Fruit fly (Drosophila melanogaster) whole organism, embryonic: ENCODE results near the gene Iyd.
A peak's percentile ranks its signal among the peaks of the same experiment; 100 is the strongest.

Experiments used
- Ada2b ChIP-seq: fragments of 200-800 bp; sonication (Bioruptor generic); IDR thresholded peaks from 2 replicates; pipeline ENCODE4 v1.3.6; 2022; ENCODE audit warnings: missing biosample characterization, missing genetic modification characterization
- Aef1 ChIP-seq: fragments of 200-800 bp; sonication (Bioruptor generic); IDR thresholded peaks from 3 replicates; pipeline ENCODE4 v1.3.6; 2022; ENCODE audit warnings: missing biosample characterization, missing genetic modification characterization
- CG11456 ChIP-seq: fragments of 200-800 bp; sonication (Bioruptor generic); IDR thresholded peaks from 3 replicates; pipeline ENCODE4 v1.3.6; 2022; ENCODE audit warnings: missing biosample characterization, missing genetic modification characterization
- CG12659 ChIP-seq: fragments of 200-800 bp; sonication (Bioruptor generic); optimal IDR thresholded peaks from 3 replicates; lab custom pipeline; 2017; ENCODE audit warnings: mild to moderate bottlenecking, missing biosample characterization, missing genetic modification reagents, missing genetic modification characterization
- CG13123 ChIP-seq: fragments of 200-800 bp; sonication (Bioruptor generic); optimal IDR thresholded peaks from 2 replicates; lab custom pipeline; 2016; ENCODE audit warnings: missing biosample characterization, missing genetic modification characterization
- CG14710 ChIP-seq: fragments of 200-800 bp; sonication (Bioruptor generic); optimal IDR thresholded peaks from 3 replicates; lab custom pipeline; 2019; ENCODE audit warnings: missing biosample characterization, mild to moderate bottlenecking, missing genetic modification characterization, moderate library complexity
- CG14860 ChIP-seq: fragments of 200-800 bp; sonication (Bioruptor generic); IDR thresholded peaks from 3 replicates; pipeline ENCODE4 v1.3.6; 2022; ENCODE audit warnings: missing biosample characterization, missing genetic modification characterization; ENCODE audit not compliant: partially characterized antibody
- CG1529 ChIP-seq: fragments of 200-800 bp; sonication (Bioruptor generic); optimal IDR thresholded peaks from 3 replicates; lab custom pipeline; 2018; ENCODE audit warnings: missing biosample characterization, missing genetic modification characterization
- CG18599 ChIP-seq: fragments of 200-800 bp; sonication (Bioruptor generic); optimal IDR thresholded peaks from 3 replicates; lab custom pipeline; 2017; ENCODE audit warnings: missing biosample characterization, missing genetic modification characterization, mild to moderate bottlenecking, moderate library complexity, missing genetic modification reagents
- CG2678 ChIP-seq: fragments of 200-800 bp; sonication (Bioruptor generic); optimal IDR thresholded peaks from 3 replicates; lab custom pipeline; 2019; ENCODE audit warnings: missing biosample characterization, mild to moderate bottlenecking, missing genetic modification characterization, moderate library complexity
- CG3847 ChIP-seq: fragments of 200-800 bp; sonication (Bioruptor generic); IDR thresholded peaks from 2 replicates; pipeline ENCODE4 v1.3.6; 2022; ENCODE audit warnings: missing biosample characterization, missing genetic modification characterization
- CG3995 ChIP-seq: fragments of 200-800 bp; sonication (Bioruptor generic); optimal IDR thresholded peaks from 3 replicates; lab custom pipeline; 2016; ENCODE audit warnings: missing biosample characterization, missing genetic modification characterization
- CG43689 ChIP-seq: fragments of 200-800 bp; sonication (Bioruptor generic); IDR thresholded peaks from 2 replicates; pipeline ENCODE4 v1.3.6; 2022; ENCODE audit warnings: missing biosample characterization, missing genetic modification characterization
- CG4617 ChIP-seq: fragments of 200-800 bp; sonication (Bioruptor generic); optimal IDR thresholded peaks from 3 replicates; lab custom pipeline; 2016; ENCODE audit warnings: missing biosample characterization, missing genetic modification characterization, borderline replicate concordance
- CG6683 ChIP-seq: fragments of 200-800 bp; sonication (Bioruptor generic); optimal IDR thresholded peaks from 2 replicates; lab custom pipeline; 2017; ENCODE audit warnings: missing biosample characterization, mild to moderate bottlenecking, missing genetic modification characterization, missing genetic modification reagents
- CG7271 ChIP-seq: fragments of 200-800 bp; sonication (Bioruptor generic); optimal IDR thresholded peaks from 2 replicates; lab custom pipeline; 2018; ENCODE audit warnings: missing biosample characterization, mild to moderate bottlenecking, missing genetic modification characterization, moderate library complexity
- CG7786 ChIP-seq: fragments of 200-800 bp; sonication (Bioruptor generic); optimal IDR thresholded peaks from 2 replicates; lab custom pipeline; 2016; ENCODE audit warnings: missing biosample characterization, missing genetic modification characterization
- CG8478 ChIP-seq: fragments of >200 bp; optimal IDR thresholded peaks from 2 replicates; lab custom pipeline; 2018
- CG8944 ChIP-seq: fragments of 200-800 bp; sonication (Bioruptor generic); optimal IDR thresholded peaks from 3 replicates; lab custom pipeline; 2016; ENCODE audit warnings: missing biosample characterization, missing genetic modification characterization
- Dek ChIP-seq: fragments of 200-800 bp; sonication (Bioruptor generic); optimal IDR thresholded peaks from 3 replicates; lab custom pipeline; 2019; ENCODE audit warnings: missing biosample characterization, mild to moderate bottlenecking, missing genetic modification characterization, moderate library complexity
- Dp ChIP-seq: fragments of 200-800 bp; sonication (Bioruptor generic); optimal IDR thresholded peaks from 2 replicates; lab custom pipeline; 2018; ENCODE audit warnings: missing biosample characterization, mild to moderate bottlenecking, missing genetic modification characterization, moderate library complexity
- Drgx ChIP-seq: fragments of 200-800 bp; sonication (Bioruptor generic); IDR thresholded peaks from 2 replicates; pipeline ENCODE4 v1.3.6; 2022; ENCODE audit warnings: missing biosample characterization, missing genetic modification characterization
- ERR ChIP-seq: fragments of 200-800 bp; sonication (Bioruptor generic); optimal IDR thresholded peaks from 2 replicates; lab custom pipeline; 2016; ENCODE audit warnings: missing biosample characterization, missing genetic modification characterization
- Elba2 ChIP-seq: fragments of 200-800 bp; sonication (Bioruptor generic); optimal IDR thresholded peaks from 3 replicates; lab custom pipeline; 2016; ENCODE audit warnings: missing biosample characterization, missing genetic modification characterization
- Hmx ChIP-seq: fragments of 200-800 bp; sonication (Bioruptor generic); optimal IDR thresholded peaks from 2 replicates; lab custom pipeline; 2016; ENCODE audit warnings: missing biosample characterization, missing genetic modification characterization
- Hr39 ChIP-seq: fragments of >200 bp; optimal IDR thresholded peaks from 2 replicates; lab custom pipeline; 2017
- MBD-R2 ChIP-seq: fragments of 200-800 bp; sonication (Bioruptor generic); IDR thresholded peaks from 2 replicates; pipeline ENCODE4 v1.3.6; 2022; ENCODE audit warnings: missing biosample characterization, missing genetic modification characterization
- Nf-YB ChIP-seq: fragments of 200-800 bp; sonication (Bioruptor generic); optimal IDR thresholded peaks from 3 replicates; lab custom pipeline; 2019; ENCODE audit warnings: missing biosample characterization, mild to moderate bottlenecking, missing genetic modification characterization, moderate library complexity
- Nf-YC ChIP-seq: fragments of 200-800 bp; optimal IDR thresholded peaks from 3 replicates; lab custom pipeline; 2019; ENCODE audit warnings: missing biosample characterization, mild to moderate bottlenecking, missing genetic modification characterization, moderate library complexity
- Oli ChIP-seq: fragments of 200-800 bp; sonication (Bioruptor generic); optimal IDR thresholded peaks from 2 replicates; lab custom pipeline; 2018; ENCODE audit warnings: missing biosample characterization, mild to moderate bottlenecking, missing genetic modification characterization, moderate library complexity
- Sry-β ChIP-seq: fragments of 200-800 bp; sonication (Bioruptor generic); optimal IDR thresholded peaks from 2 replicates; lab custom pipeline; 2018; ENCODE audit warnings: missing biosample characterization, mild to moderate bottlenecking, missing genetic modification characterization, moderate library complexity
- abd-A ChIP-seq: fragments of 200-800 bp; sonication (Bioruptor generic); optimal IDR thresholded peaks from 3 replicates; lab custom pipeline; 2019; ENCODE audit warnings: missing biosample characterization, mild to moderate bottlenecking, missing genetic modification characterization, moderate library complexity
- aop ChIP-seq: fragments of 200-800 bp; sonication (Bioruptor generic); IDR thresholded peaks from 2 replicates; pipeline ENCODE4 v1.3.6; 2022; ENCODE audit warnings: missing biosample characterization, missing genetic modification characterization
- btn ChIP-seq: fragments of 200-800 bp; sonication (Bioruptor generic); optimal IDR thresholded peaks from 2 replicates; lab custom pipeline; 2016; ENCODE audit warnings: missing biosample characterization, missing genetic modification characterization
- chif ChIP-seq, 2 experiments: fragments of 200-800 bp; sonication (Bioruptor generic); optimal IDR thresholded peaks; 3 replicates each; lab custom pipeline; 2016; ENCODE audit warnings: missing biosample characterization in 2 of 2, missing genetic modification characterization in 2 of 2
- eyg ChIP-seq: fragments of 200-800 bp; sonication (Bioruptor generic); optimal IDR thresholded peaks from 3 replicates; lab custom pipeline; 2016; ENCODE audit warnings: missing biosample characterization, missing genetic modification characterization
- fd96Cb ChIP-seq: fragments of 200-800 bp; sonication (Bioruptor generic); optimal IDR thresholded peaks from 2 replicates; lab custom pipeline; 2018; ENCODE audit warnings: missing biosample characterization, mild to moderate bottlenecking, missing genetic modification characterization, moderate library complexity
- fu2 ChIP-seq: fragments of 200-800 bp; sonication (Bioruptor generic); optimal IDR thresholded peaks from 2 replicates; lab custom pipeline; 2016; ENCODE audit warnings: missing biosample characterization, missing genetic modification characterization
- gfzf ChIP-seq: fragments of 200-800 bp; sonication (Bioruptor generic); optimal IDR thresholded peaks from 2 replicates; lab custom pipeline; 2016; ENCODE audit warnings: missing biosample characterization, mild to moderate bottlenecking, missing genetic modification characterization, moderate library complexity
- hth ChIP-seq: fragments of >200 bp; optimal IDR thresholded peaks from 2 replicates; lab custom pipeline; 2017; ENCODE audit warnings: inconsistent platforms
- jumu ChIP-seq: fragments of 200-800 bp; sonication (Bioruptor generic); optimal IDR thresholded peaks from 3 replicates; lab custom pipeline; 2016; ENCODE audit warnings: missing biosample characterization, missing genetic modification characterization
- klu ChIP-seq: fragments of 200-800 bp; sonication (Bioruptor generic); IDR thresholded peaks from 2 replicates; pipeline ENCODE4 v1.3.6; 2022; ENCODE audit warnings: missing biosample characterization, missing genetic modification characterization
- phol ChIP-seq: fragments of 200-800 bp; sonication (Bioruptor generic); optimal IDR thresholded peaks from 3 replicates; lab custom pipeline; 2018; ENCODE audit warnings: missing biosample characterization, mild to moderate bottlenecking, missing genetic modification characterization, moderate library complexity
- pnt ChIP-seq: fragments of 200-800 bp; sonication (Bioruptor generic); optimal IDR thresholded peaks from 3 replicates; lab custom pipeline; 2016; ENCODE audit warnings: missing biosample characterization, missing genetic modification characterization
- psq ChIP-seq: fragments of 200-800 bp; sonication (Bioruptor generic); optimal IDR thresholded peaks from 2 replicates; lab custom pipeline; 2017; ENCODE audit warnings: missing biosample characterization, missing genetic modification characterization
- pzg ChIP-seq: fragments of 200-800 bp; sonication (Bioruptor generic); optimal IDR thresholded peaks from 3 replicates; lab custom pipeline; 2018; ENCODE audit warnings: missing biosample characterization, mild to moderate bottlenecking, missing genetic modification characterization, moderate library complexity
- repo ChIP-seq: fragments of 200-800 bp; sonication (Bioruptor generic); optimal IDR thresholded peaks from 2 replicates; lab custom pipeline; 2016; ENCODE audit warnings: missing biosample characterization, missing genetic modification characterization
- rib ChIP-seq: fragments of 200-800 bp; sonication (Bioruptor generic); IDR thresholded peaks from 2 replicates; pipeline ENCODE4 v1.3.6; 2022; ENCODE audit warnings: missing biosample characterization, missing genetic modification characterization
- sens ChIP-seq: fragments of 200-800 bp; sonication (Bioruptor generic); peaks from one replicate; lab custom pipeline; 2016; ENCODE audit warnings: missing biosample characterization, missing genetic modification characterization
- toy ChIP-seq: fragments of 200-800 bp; sonication (Bioruptor generic); IDR thresholded peaks from 2 replicates; pipeline ENCODE4 v1.3.6; 2022; ENCODE audit warnings: missing biosample characterization, missing genetic modification characterization
- usp ChIP-seq: fragments of >200 bp; optimal IDR thresholded peaks from 2 replicates; lab custom pipeline; 2017; ENCODE audit warnings: missing biosample characterization, missing genetic modification characterization

The Iyd gene

dm6 chr3L:11062441-11062840 lies 33.6 kb downstream of the Iyd start, which contains the start of gene CG32069 (continued):
- TF ChIP-seq Sry-β (GFP tag; lab: Kevin White, UChicago) (peak; percentile 81), pzg (GFP tag; lab: Kevin White, UChicago) (peak; percentile 53), CG4617 (GFP tag; lab: Kevin White, UChicago) (peak; percentile 5), MBD-R2 (GFP tag; lab: Robert Waterston, UW) (peak; percentile 73), CG1529 (GFP tag; lab: Kevin White, UChicago) (no peak), CG18599 (GFP tag; lab: Kevin White, UChicago) (no peak)

DNA sequence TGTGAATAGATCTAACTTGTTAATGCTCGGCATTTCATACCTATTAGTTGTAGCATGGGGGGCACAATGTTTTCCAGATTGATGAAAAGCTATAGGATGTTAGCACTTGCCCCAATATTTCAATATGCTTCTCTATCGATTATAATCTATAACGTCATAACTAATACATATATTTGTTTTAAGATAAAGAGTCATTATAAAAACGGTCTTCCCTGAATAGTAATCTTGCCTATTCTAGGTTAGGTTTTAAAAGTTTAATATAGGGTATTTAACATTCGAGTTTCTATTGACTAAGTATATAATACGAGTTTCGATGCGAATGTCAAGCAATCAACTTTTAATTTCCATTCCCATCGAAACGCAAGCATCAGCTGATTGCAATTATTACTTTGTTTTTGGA lies 34.8 kb downstream of the Iyd start, which contains the start of the genes CG6321 and Blos2:
Gene CG6321 (minus strand): TSS at position 25 of the 400 bp plus-strand sequence.
Gene Blos2 (plus strand): TSS at position 372 of the 400 bp plus-strand sequence.
- TF ChIP-seq CG43689 (no peak), usp (GFP tag; lab: Kevin White, UChicago) (no peak), Nf-YB (GFP tag; lab: Kevin White, UChicago) (peak; percentile 62), jumu (GFP tag; lab: Kevin White, UChicago) (no peak), CG7271 (peak; percentile 18), Aef1 (GFP tag; lab: Robert Waterston, UW) (peak; percentile 30; the same call in 1 of the 3 replicates), Hmx (no peak), CG12659 (GFP tag; lab: Kevin White, UChicago) (peak; percentile 68), Oli (tag; lab: Kevin White, UChicago) (peak; percentile 78), Ada2b (GFP tag; lab: Robert Waterston, UW) (peak; percentile 60; the same call in 1 of the 2 replicates), fu2 (GFP tag; lab: Kevin White, UChicago) (no peak), CG11456 (GFP tag; lab: Robert Waterston, UW) (peak; percentile 57; the same call in 1 of the 3 replicates), btn (no peak), CG8478 (lab: Kevin White, UChicago) (no peak), fd96Cb (tag; lab: Kevin White, UChicago) (peak; percentile 76), Nf-YC (tag; lab: Kevin White, UChicago) (peak; percentile 69), CG3847 (peak; percentile 53; the same call in 1 of the 2 replicates), CG14710 (tag; lab: Kevin White, UChicago) (peak; percentile 82), chif (GFP tag; optimal IDR thresholded peaks at IDR 0.05; lab: Kevin White, UChicago) (peak in 1 of 2 experiments; percentile 67), phol (tag; lab: Kevin White, UChicago) (peak; percentile 81), eyg (GFP tag; lab: Kevin White, UChicago) (no peak), abd-A (tag; lab: Kevin White, UChicago) (no peak), CG8944 (GFP tag; lab: Kevin White, UChicago) (no peak), gfzf (GFP tag; lab: Kevin White, UChicago) (no peak), repo (GFP tag; lab: Kevin White, UChicago) (no peak), hth (no peak), Drgx (GFP tag; lab: Robert Waterston, UW) (peak; percentile 77), sens (peak; percentile 93), klu (GFP tag; lab: Robert Waterston, UW) (peak; percentile 52), CG14860 (GFP tag; lab: Robert Waterston, UW) (no peak), Dek (tag; lab: Kevin White, UChicago) (peak; percentile 73), CG7786 (GFP tag; lab: Kevin White, UChicago) (peak; percentile 13), CG13123 (GFP tag; lab: Kevin White, UChicago) (peak; percentile 15), Elba2 (GFP tag; lab: Kevin White, UChicago) (no peak), CG6683 (GFP tag; lab: Kevin White, UChicago) (peak; percentile 50), CG2678 (tag; lab: Kevin White, UChicago) (peak; percentile 89), psq (GFP tag; lab: Kevin White, UChicago) (no peak), pnt (GFP tag; lab: Kevin White, UChicago) (peak; percentile 39), CG3995 (no peak), aop (GFP tag; lab: Robert Waterston, UW) (no peak), Hr39 (lab: Kevin White, UChicago) (no peak), rib (GFP tag; lab: Robert Waterston, UW) (no peak), ERR (no peak), Dp (GFP tag; lab: Kevin White, UChicago) (peak; percentile 50), toy (no peak)
